Fruit fly (Drosophila melanogaster) whole organism, prepupa: Measurements from ENCODE around the gene noc.

Experiments used
- CG16779 ChIP-seq: fragments of 200-800 bp; sonication (Bioruptor generic); optimal IDR thresholded peaks from 3 replicates; lab custom pipeline; 2017; ENCODE audit warnings: missing biosample characterization, mild to moderate bottlenecking, missing genetic modification characterization
- CG6808 ChIP-seq: fragments of 200-800 bp; sonication (Bioruptor generic); optimal IDR thresholded peaks from 3 replicates; lab custom pipeline; 2017; ENCODE audit warnings: missing biosample characterization, missing genetic modification characterization, mild to moderate bottlenecking, moderate library complexity, missing genetic modification reagents
- Sox14 ChIP-seq: fragments of 200-800 bp; sonication (Bioruptor generic); optimal IDR thresholded peaks from 3 replicates; lab custom pipeline; 2016; ENCODE audit warnings: missing biosample characterization, missing genetic modification characterization
- achi ChIP-seq: fragments of 200-800 bp; sonication (Bioruptor generic); optimal IDR thresholded peaks from 3 replicates; lab custom pipeline; 2016; ENCODE audit warnings: missing biosample characterization, missing genetic modification characterization

dm6 chr2L:14488866-14489462 is 1.7 kb upstream of the noc start:
- TF ChIP-seq Sox14 (GFP tag; lab: Kevin White, UChicago) (no peak), CG6808 (GFP tag; lab: Kevin White, UChicago) (no peak), achi (no peak), CG16779 (no peak)
